Fruit fly (Drosophila melanogaster) ovary, adult (tissue): ENCODE results near the gene CG43739.

Source experiments
- CG17801 ChIP-seq: fragments of 200-800 bp; optimal IDR thresholded peaks from 2 replicates; lab custom pipeline; 2019; ENCODE audit warnings: missing biosample characterization, mild to moderate bottlenecking, missing genetic modification characterization, moderate library complexity; ENCODE audit not compliant: partially characterized antibody

CG43739 gene

DNA sequence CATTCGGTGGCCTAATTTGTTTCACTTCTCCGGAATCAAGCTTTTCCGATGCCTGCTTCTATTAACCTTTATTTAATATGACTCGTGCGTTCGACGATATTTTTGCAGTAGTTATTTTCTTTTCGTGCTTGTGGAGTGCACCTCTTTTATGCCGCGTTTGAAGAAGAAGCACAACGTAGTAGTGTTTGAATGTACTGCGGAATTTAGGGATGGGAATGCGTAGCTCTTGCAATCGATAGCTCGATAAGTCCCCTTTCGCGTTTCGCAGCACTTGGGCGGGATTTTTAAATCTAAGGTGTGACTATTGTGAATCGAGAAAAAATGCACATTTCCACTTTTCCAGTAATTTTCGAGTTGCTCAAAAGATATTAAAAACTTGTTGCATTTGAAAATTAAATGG is at the start of gene CG43739, which contains the start of gene sky:
Gene CG43739 (minus strand): TSS at position 199 of the 400 bp plus-strand sequence.
Gene sky (minus strand): TSS at position 199 of the 400 bp plus-strand sequence.
- no peak for TF ChIP-seq CG17801 (GFP tag; lab: Kevin White, UChicago)

DNA sequence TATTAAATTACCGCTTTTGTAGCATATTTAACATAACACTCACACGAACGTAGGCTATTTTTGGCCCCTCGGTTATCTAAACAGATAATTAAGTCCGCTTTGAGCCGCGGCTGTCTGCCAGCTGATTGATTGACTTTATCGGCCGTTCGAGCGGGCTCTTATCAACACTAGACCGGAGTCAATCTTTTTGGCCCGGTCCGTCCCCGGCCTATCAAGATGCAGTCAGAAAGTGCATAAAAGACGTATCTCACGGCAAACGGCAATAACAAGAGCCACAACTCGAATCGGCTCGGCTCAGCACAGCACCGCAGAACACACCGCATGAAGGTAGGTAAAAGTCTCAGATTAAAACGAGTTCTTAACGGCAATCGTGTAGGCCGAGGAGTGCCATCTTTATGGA is 46.3 kb upstream of the CG43739 start:
- no peak for TF ChIP-seq CG17801 (GFP tag; lab: Kevin White, UChicago)

DNA sequence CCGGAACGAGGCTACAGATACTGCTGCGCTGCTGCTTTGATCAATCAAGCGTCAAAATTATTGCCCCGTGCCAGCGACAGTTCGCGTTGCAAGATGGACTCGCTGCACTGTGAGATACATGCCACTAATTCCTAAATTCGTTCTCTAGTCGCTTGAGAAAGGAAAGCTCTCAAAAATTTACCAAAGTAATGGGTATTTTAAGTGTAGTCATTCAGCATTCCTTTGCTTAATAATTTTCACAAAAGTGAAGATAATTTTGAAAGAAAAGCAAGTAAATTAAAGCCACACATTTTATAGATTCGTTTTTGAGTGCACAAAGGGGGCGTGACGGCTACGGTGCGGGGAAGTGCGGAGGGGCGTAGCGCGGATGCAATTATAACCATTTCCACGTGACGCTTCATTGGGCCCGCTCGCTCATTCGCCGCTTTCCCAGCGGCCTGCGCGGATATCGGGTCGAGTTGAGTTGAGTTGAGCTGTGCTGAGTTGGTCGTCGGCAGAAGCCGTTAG is 41.3 kb upstream of the CG43739 start:
- TF ChIP-seq CG17801 (GFP tag; lab: Kevin White, UChicago), result no peak

DNA sequence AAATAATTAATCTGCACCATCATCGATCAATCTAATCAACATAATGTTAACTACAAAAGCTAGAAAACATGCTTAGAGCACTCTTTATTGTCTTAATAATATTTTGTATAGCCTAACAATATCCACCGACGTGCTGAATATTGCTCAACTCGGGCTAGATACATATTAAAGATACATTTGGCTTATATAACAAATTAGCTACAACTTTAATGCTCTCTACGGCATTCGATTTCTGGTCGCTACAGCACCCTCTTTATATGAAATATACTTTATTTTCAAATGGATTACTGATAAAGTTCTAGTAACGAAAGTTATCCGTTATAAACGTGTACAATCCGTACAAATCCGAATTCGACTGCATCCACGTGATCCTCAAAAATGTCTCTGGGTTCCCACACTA is 39.2 kb upstream of the CG43739 start:
- TF ChIP-seq CG17801 (GFP tag; lab: Kevin White, UChicago), result no peak

DNA sequence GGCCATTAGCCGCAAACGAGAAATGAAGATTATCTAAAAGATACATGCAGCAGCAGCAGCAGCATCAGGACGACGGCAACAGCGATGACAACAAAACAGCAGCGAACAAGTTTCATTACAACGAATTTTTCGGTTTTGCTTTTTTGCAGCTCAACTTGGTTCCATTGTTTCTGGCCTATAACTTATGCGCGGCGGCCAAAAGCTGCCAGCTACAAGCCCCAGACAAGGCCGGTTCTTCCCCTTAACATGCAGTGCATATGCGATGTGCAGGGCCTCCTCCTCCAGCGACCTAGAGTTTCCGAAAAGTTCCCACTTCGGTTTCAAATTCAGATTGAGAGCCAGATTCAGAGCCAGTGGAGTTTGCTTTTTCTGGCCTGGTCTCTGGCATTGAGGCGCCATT is 38.5 kb upstream of the CG43739 start:
- TF ChIP-seq CG17801 (GFP tag; lab: Kevin White, UChicago), result no peak

DNA sequence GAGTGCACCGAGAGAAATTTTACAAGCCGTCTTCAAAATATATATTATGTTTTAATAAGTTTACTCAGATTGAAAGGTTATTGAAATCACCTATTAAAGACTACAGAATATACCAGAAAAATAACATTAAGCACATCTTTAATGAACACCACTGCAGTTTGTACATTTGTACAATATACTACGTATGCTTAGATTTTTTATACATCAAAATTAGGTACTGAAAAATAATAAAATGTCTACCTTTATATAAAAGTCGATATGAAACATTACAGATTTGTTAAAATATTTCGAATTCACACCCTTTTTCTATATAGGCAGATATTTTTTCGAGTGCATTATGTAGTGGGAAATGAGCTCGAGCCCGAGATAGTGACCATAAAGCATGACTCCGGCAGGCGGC is 38.1 kb upstream of the CG43739 start:
- no peak for TF ChIP-seq CG17801 (GFP tag; lab: Kevin White, UChicago)

DNA sequence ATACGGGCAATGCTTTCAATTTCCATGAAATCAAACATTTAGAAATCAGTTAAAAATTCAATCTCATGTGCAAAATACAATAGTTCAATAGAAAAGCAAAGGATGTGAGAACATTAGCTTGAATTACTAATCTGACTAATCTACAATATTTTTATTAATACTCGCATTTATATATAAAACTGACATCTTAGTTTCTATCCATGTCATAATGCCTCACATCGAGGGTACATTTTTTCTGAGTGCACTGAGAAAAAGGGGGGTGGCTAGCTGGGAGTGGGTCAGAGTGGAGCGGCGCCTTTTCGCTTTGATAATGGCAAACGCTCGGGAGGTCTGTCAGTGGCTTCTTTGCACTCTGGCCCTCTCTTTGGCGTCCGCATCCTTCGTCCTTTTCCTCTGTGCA is 32.6 kb upstream of the CG43739 start:
- no peak for TF ChIP-seq CG17801 (GFP tag; lab: Kevin White, UChicago)

DNA sequence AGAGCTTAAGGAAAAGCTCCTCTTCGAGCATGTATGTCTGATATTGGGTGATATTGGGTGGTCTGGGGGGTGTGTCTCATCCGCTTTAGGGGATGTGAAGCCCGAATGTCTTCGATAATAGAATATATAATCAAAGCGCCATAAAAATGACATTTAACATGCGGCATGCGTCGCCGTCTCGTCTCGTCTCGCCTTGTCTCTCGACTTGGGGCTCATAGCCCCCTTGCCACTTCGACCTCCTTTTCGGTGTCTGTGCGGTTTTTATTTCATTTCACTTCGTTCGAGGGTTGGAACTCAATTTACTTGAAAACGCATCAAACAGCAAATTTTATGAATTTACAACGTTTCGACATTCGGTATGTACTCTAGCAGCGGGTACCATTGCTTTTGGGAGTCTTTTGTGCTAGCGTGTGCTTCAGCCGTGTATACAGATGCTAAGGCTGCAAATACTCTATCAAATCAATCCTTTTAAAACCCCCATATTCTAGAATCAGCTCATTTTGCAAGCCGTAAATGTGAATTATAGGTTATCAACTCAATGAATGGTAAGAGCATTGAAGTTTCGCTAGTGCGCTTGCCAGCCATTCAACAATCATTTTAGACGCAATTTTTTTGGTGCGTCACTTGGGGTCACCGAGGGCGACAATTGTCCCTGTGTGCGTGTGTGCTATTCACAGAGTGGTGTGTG is 31.8 kb upstream of the CG43739 start:
- TF ChIP-seq CG17801 (GFP tag; lab: Kevin White, UChicago), result no peak

DNA sequence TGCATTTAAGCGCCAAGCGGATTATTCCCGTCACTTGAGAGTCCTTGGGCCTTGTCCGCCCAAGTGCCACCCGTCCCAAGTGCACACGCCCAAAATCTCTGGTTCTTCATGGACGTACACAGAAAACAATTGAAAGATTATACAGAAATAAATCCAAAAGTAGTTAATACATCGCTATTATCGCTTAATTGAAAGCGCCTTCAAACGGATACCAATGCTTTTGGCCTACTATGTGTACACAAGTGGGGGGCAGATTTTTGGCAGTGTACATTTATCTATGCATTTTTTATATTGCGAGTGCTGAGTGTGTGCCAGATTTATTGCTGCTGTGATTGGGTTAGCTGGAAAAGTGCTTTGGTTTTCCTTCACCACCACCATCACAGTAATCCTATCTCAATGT is 29.9 kb upstream of the CG43739 start:
- no peak for TF ChIP-seq CG17801 (GFP tag; lab: Kevin White, UChicago)

DNA sequence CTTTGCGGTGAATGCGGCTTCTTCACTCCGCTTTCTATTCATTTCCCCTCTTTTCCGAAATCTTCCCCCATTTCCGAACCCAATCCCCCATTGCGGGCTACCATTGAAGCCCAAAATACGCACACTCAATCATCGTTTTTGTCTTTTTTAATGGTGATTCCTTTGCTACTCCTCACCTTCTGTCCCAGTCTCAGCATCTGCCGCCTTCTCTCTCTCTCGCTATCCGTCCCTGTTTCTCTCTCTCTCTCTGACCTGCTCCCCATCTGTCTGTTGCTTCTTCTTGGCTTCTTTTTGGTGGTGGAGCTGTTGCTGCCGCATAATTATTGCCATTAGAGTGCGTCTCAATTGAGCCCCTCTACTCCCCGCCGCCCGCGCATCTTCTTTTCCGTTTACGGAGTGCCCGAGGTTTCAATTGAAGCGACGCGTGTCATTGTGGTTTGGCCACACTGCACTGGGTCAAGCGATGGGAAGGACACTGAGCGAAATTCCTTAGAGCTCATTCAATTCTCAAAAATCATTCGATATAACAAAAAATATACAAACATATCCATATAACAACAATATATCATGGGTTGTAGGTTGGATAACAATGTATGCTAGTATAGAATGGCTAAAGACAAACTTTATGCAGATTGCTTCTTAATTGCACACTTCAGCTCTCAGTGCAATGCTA is 26.3 kb upstream of the CG43739 start:
- TF ChIP-seq CG17801 (GFP tag; lab: Kevin White, UChicago), result no peak

DNA sequence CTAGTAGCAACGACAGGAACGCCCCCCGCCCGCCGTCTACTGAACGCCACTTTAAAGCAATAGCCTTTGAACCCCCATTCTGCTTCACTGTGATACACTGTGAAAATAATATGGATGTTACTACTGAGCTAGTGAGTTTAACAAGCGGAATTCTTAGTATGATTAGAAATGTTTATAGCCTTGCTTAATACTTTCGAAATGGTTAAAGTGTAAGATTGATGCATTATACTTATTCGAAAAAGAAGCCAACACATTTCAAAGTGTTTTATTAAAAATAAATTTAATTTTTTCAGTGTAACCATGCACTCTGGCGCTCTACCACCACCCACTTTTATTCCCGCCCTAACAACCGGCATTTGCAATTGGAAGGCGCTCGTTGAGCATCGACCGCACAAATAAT is 25.6 kb upstream of the CG43739 start:
- TF ChIP-seq CG17801 (GFP tag; lab: Kevin White, UChicago), result no peak

DNA sequence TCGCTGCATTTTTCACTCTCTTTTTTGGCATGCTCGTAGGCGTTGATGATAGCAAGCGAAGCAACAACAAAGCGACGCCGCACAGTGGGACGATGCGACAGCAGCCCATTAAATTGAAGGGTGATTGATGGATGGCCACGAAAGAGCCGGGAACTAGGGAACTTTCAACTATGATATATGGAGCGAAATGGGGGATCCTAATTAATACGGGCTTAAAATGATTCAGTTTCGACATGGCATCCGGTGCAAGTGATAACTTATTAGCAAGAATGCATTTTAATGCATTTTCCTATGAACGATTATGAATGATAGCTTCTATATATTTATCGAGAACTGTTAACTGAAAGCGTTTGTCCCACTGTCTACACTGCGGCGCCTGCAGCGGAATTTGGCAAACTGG is 24.4 kb upstream of the CG43739 start:
- no peak for TF ChIP-seq CG17801 (GFP tag; lab: Kevin White, UChicago)

DNA sequence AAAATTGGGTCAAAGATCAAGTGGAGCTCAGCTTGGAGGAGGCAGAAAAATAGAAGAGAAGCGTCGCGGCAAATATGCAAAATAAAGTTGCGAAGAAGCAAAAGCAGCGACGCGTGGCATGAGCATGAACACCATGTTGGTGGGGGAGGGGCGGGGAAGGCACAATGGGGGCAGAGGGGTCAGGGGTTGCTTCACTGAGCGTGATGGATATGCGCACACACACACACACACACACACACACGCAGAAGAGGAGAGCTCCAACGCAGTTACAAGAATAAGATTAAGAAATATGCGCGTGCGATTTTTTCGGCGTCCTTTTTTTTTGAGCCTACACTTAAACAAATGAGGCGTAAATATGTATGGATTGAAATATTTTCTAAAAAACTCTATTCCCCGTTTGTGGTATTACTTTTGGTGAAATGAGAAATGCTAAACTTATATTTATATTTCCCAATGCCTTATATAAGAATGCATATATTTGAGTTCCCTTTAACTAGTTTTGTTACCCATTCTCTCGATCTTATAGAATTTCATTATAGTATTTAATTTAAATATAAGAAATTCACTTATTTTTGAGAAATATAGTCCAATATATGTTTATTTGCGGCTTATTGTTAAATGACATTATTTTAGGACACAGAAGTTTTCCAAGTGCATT is 23.6 kb upstream of the CG43739 start:
- no peak for TF ChIP-seq CG17801 (GFP tag; lab: Kevin White, UChicago)

DNA sequence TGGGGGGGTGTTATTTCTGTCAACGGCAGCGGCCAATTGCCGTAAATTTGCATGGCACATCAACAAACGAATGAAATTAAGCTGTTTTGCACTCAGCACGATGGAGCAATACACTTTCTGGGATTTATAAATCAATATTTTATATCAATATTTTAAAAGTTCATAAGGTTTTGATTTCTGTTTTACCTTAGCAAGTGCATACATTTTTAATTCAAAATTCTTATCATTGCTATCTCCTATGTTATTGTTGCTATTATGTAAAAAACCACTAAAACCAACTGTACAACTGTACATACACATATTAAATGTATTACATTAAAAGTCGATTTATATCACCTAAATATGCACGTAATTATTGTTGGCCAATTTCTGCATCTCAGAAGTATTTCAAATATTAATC is 22.0 kb upstream of the CG43739 start:
- TF ChIP-seq CG17801 (GFP tag; lab: Kevin White, UChicago), result no peak

DNA sequence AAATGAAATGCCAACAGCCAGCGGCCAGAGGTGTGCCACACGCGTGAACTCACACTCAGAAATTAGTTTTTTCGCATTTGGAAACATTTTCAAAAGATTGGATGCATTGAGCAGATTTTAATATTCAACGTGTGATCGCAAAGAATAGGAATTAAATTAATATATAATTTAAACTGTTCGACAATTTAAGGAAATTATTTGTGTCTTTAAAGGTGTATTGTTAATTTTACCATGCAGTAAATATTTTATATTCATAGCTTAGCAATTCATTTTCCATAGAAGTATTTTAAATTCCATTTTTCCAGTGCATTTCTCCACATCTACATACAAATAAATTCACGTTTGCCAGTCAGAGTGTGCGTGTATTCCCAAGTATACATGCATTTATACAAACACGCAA is 20.9 kb upstream of the CG43739 start:
- TF ChIP-seq CG17801 (GFP tag; lab: Kevin White, UChicago), result no peak
